Fruit fly (Drosophila melanogaster) whole organism, embryonic: ENCODE results near the gene Ocrl.

ENCODE experiments used
- Asciz ChIP-seq: fragments of 200-800 bp; sonication (Bioruptor generic); optimal IDR thresholded peaks from 2 replicates; lab custom pipeline; 2017; ENCODE audit warnings: missing biosample characterization, mild to moderate bottlenecking, missing genetic modification characterization, missing genetic modification reagents
- Atf-2 ChIP-seq: fragments of 200-800 bp; sonication (Bioruptor generic); optimal IDR thresholded peaks from 2 replicates; lab custom pipeline; 2016; ENCODE audit warnings: missing biosample characterization, missing genetic modification characterization
- CG10267 ChIP-seq: fragments of 200-800 bp; sonication (Bioruptor generic); optimal IDR thresholded peaks from 2 replicates; lab custom pipeline; 2018; ENCODE audit warnings: missing biosample characterization, mild to moderate bottlenecking, missing genetic modification characterization, moderate library complexity
- CG11723 ChIP-seq: fragments of 200-800 bp; sonication (Bioruptor generic); optimal IDR thresholded peaks from 2 replicates; lab custom pipeline; 2017; ENCODE audit warnings: missing biosample characterization, mild to moderate bottlenecking, missing genetic modification characterization
- CG14860 ChIP-seq: fragments of 200-800 bp; sonication (Bioruptor generic); IDR thresholded peaks from 3 replicates; pipeline ENCODE4 v1.3.6; 2022; ENCODE audit warnings: missing biosample characterization, missing genetic modification characterization; ENCODE audit not compliant: partially characterized antibody
- CG14965 ChIP-seq: fragments of 200-800 bp; sonication (Bioruptor generic); optimal IDR thresholded peaks from 2 replicates; lab custom pipeline; 2016; ENCODE audit warnings: missing biosample characterization, missing genetic modification characterization, borderline replicate concordance
- CG1529 ChIP-seq: fragments of 200-800 bp; sonication (Bioruptor generic); optimal IDR thresholded peaks from 3 replicates; lab custom pipeline; 2018; ENCODE audit warnings: missing biosample characterization, missing genetic modification characterization
- CG15479 ChIP-seq: fragments of 200-800 bp; sonication (Bioruptor generic); optimal IDR thresholded peaks from 3 replicates; lab custom pipeline; 2019; ENCODE audit warnings: missing biosample characterization, mild to moderate bottlenecking, missing genetic modification characterization, moderate library complexity
- CG4360 ChIP-seq: fragments of 200-800 bp; sonication (Bioruptor generic); IDR thresholded peaks from 2 replicates; pipeline ENCODE4 v1.3.6; 2022; ENCODE audit warnings: missing biosample characterization, missing genetic modification characterization
- CG6689 ChIP-seq: fragments of 200-800 bp; sonication (Bioruptor generic); IDR thresholded peaks from 2 replicates; pipeline ENCODE4 v1.3.6; 2022; ENCODE audit warnings: missing biosample characterization, missing genetic modification characterization
- CG6854 ChIP-seq: fragments of 200-800 bp; sonication (Bioruptor generic); optimal IDR thresholded peaks from 3 replicates; lab custom pipeline; 2017; ENCODE audit warnings: missing biosample characterization, mild to moderate bottlenecking, missing genetic modification characterization
- CG8924 ChIP-seq: fragments of 200-800 bp; optimal IDR thresholded peaks from 3 replicates; lab custom pipeline; 2019; ENCODE audit warnings: missing biosample characterization, mild to moderate bottlenecking, missing genetic modification characterization, moderate library complexity
- CTCF ChIP-seq: fragments of 200-800 bp; sonication (Bioruptor generic); optimal IDR thresholded peaks from 2 replicates; lab custom pipeline; 2017; ENCODE audit warnings: missing biosample characterization, mild to moderate bottlenecking, missing genetic modification characterization, moderate library complexity
- D19B ChIP-seq: fragments of 200-800 bp; sonication (Bioruptor generic); optimal IDR thresholded peaks from 2 replicates; lab custom pipeline; 2017; ENCODE audit warnings: missing biosample characterization, mild to moderate bottlenecking, missing genetic modification characterization
- Dip2 ChIP-seq: fragments of 200-800 bp; sonication (Bioruptor generic); IDR thresholded peaks from 2 replicates; pipeline ENCODE4 v1.3.6; 2022; ENCODE audit warnings: missing biosample characterization, missing genetic modification characterization
- Ets65A ChIP-seq: fragments of 200-800 bp; sonication (Bioruptor generic); peaks from one replicate; lab custom pipeline; 2016; ENCODE audit warnings: missing biosample characterization, missing genetic modification characterization
- H2.0 ChIP-seq: fragments of 200-800 bp; sonication (Bioruptor generic); IDR thresholded peaks from 2 replicates; pipeline ENCODE4 v1.3.6; 2022; ENCODE audit warnings: missing biosample characterization, missing genetic modification characterization
- HLH4C ChIP-seq: fragments of 200-800 bp; sonication (Bioruptor generic); IDR thresholded peaks from 3 replicates; pipeline ENCODE4 v1.3.6; 2022; ENCODE audit warnings: missing biosample characterization, missing genetic modification characterization; ENCODE audit not compliant: partially characterized antibody
- Hmx ChIP-seq: fragments of 200-800 bp; sonication (Bioruptor generic); optimal IDR thresholded peaks from 2 replicates; lab custom pipeline; 2016; ENCODE audit warnings: missing biosample characterization, missing genetic modification characterization
- MBD-R2 ChIP-seq: fragments of 200-800 bp; sonication (Bioruptor generic); IDR thresholded peaks from 2 replicates; pipeline ENCODE4 v1.3.6; 2022; ENCODE audit warnings: missing biosample characterization, missing genetic modification characterization
- MTF-1 ChIP-seq: fragments of 200-800 bp; sonication (Bioruptor generic); optimal IDR thresholded peaks from 2 replicates; lab custom pipeline; 2018; ENCODE audit warnings: missing biosample characterization, mild to moderate bottlenecking, missing genetic modification characterization, borderline replicate concordance
- Mes4 ChIP-seq: fragments of 200-800 bp; sonication (Bioruptor generic); optimal IDR thresholded peaks from 2 replicates; lab custom pipeline; 2016; ENCODE audit warnings: missing biosample characterization, missing genetic modification characterization
- Nf-YC ChIP-seq: fragments of 200-800 bp; optimal IDR thresholded peaks from 3 replicates; lab custom pipeline; 2019; ENCODE audit warnings: missing biosample characterization, mild to moderate bottlenecking, missing genetic modification characterization, moderate library complexity
- Optix ChIP-seq: fragments of 200-800 bp; sonication (Bioruptor generic); IDR thresholded peaks from 3 replicates; pipeline ENCODE4 v1.3.6; 2022; ENCODE audit warnings: missing biosample characterization, missing genetic modification characterization
- Side ChIP-seq: fragments of 200-800 bp; sonication (Bioruptor generic); optimal IDR thresholded peaks from 2 replicates; lab custom pipeline; 2016; ENCODE audit warnings: missing biosample characterization, missing genetic modification characterization
- Sox100B ChIP-seq: fragments of 200-800 bp; sonication (Bioruptor generic); optimal IDR thresholded peaks from 3 replicates; lab custom pipeline; 2018; ENCODE audit warnings: missing biosample characterization, mild to moderate bottlenecking, missing genetic modification characterization
- Ssrp ChIP-seq: fragments of 200-800 bp; sonication (Bioruptor generic); optimal IDR thresholded peaks from 2 replicates; lab custom pipeline; 2018; ENCODE audit warnings: missing biosample characterization, mild to moderate bottlenecking, missing genetic modification characterization, moderate library complexity
- Tbp ChIP-seq: fragments of >200 bp; optimal IDR thresholded peaks from 2 replicates; lab custom pipeline; 2018; ENCODE audit warnings: missing biosample characterization, missing genetic modification characterization
- Vsx1 ChIP-seq: fragments of 200-800 bp; sonication (Bioruptor generic); optimal IDR thresholded peaks from 2 replicates; lab custom pipeline; 2017; ENCODE audit warnings: missing biosample characterization, mild to moderate bottlenecking, missing genetic modification characterization, missing genetic modification reagents
- ato ChIP-seq: fragments of 200-800 bp; sonication (Bioruptor generic); IDR thresholded peaks from 2 replicates; pipeline ENCODE4 v1.3.6; 2022; ENCODE audit warnings: missing biosample characterization, missing genetic modification characterization; ENCODE audit not compliant: partially characterized antibody
- btn ChIP-seq: fragments of 200-800 bp; sonication (Bioruptor generic); optimal IDR thresholded peaks from 2 replicates; lab custom pipeline; 2016; ENCODE audit warnings: missing biosample characterization, missing genetic modification characterization
- cato ChIP-seq: fragments of 200-800 bp; sonication (Bioruptor generic); optimal IDR thresholded peaks from 2 replicates; lab custom pipeline; 2016; ENCODE audit warnings: missing biosample characterization, missing genetic modification characterization, borderline replicate concordance
- dati ChIP-seq: fragments of 200-800 bp; sonication (Bioruptor generic); IDR thresholded peaks from 2 replicates; pipeline ENCODE4 v1.3.6; 2022; ENCODE audit warnings: missing biosample characterization, missing genetic modification characterization
- emc ChIP-seq: fragments of 200-800 bp; sonication (Bioruptor generic); optimal IDR thresholded peaks from 2 replicates; lab custom pipeline; 2016; ENCODE audit warnings: missing biosample characterization, missing genetic modification characterization
- ewg ChIP-seq: fragments of 200-800 bp; sonication (Bioruptor generic); optimal IDR thresholded peaks from 3 replicates; lab custom pipeline; 2017; ENCODE audit warnings: mild to moderate bottlenecking, missing biosample characterization, missing genetic modification reagents, missing genetic modification characterization
- exex ChIP-seq: fragments of 200-800 bp; sonication (Bioruptor generic); optimal IDR thresholded peaks from 4 replicates; lab custom pipeline; 2018; ENCODE audit warnings: missing biosample characterization, mild to moderate bottlenecking, missing genetic modification characterization, moderate library complexity
- fd64A ChIP-seq: fragments of 200-800 bp; sonication (Bioruptor generic); optimal IDR thresholded peaks from 3 replicates; lab custom pipeline; 2018; ENCODE audit warnings: missing biosample characterization, mild to moderate bottlenecking, missing genetic modification characterization
- gcm2 ChIP-seq: fragments of 200-800 bp; sonication (Bioruptor generic); optimal IDR thresholded peaks from 2 replicates; lab custom pipeline; 2016; ENCODE audit warnings: missing biosample characterization, missing genetic modification characterization
- gem ChIP-seq: fragments of 200-800 bp; sonication (Bioruptor generic); optimal IDR thresholded peaks from 2 replicates; lab custom pipeline; 2019; ENCODE audit warnings: missing biosample characterization, mild to moderate bottlenecking, missing genetic modification characterization, moderate library complexity
- h ChIP-seq: fragments of >200 bp; optimal IDR thresholded peaks from 2 replicates; lab custom pipeline; 2017
- lilli ChIP-seq: fragments of 200-800 bp; sonication (Bioruptor generic); optimal IDR thresholded peaks from 3 replicates; lab custom pipeline; 2016; ENCODE audit warnings: missing biosample characterization, missing genetic modification characterization
- maf-S ChIP-seq: fragments of 200-800 bp; sonication (Bioruptor generic); optimal IDR thresholded peaks from 2 replicates; lab custom pipeline; 2016; ENCODE audit warnings: missing biosample characterization, missing genetic modification characterization
- odd ChIP-seq: fragments of 200-800 bp; sonication (Bioruptor generic); optimal IDR thresholded peaks from 2 replicates; lab custom pipeline; 2017; ENCODE audit warnings: missing biosample characterization, mild to moderate bottlenecking, missing genetic modification characterization
- pfk ChIP-seq: fragments of 200-800 bp; sonication (Bioruptor generic); optimal IDR thresholded peaks from 2 replicates; lab custom pipeline; 2018; ENCODE audit warnings: missing biosample characterization, mild to moderate bottlenecking, missing genetic modification characterization, moderate library complexity
- seq ChIP-seq: fragments of 200-800 bp; sonication (Bioruptor generic); IDR thresholded peaks from 2 replicates; pipeline ENCODE4 v1.3.6; 2022; ENCODE audit warnings: missing biosample characterization, missing genetic modification characterization
- slou ChIP-seq: fragments of 200-800 bp; sonication (Bioruptor generic); optimal IDR thresholded peaks from 3 replicates; lab custom pipeline; 2016; ENCODE audit warnings: missing biosample characterization, missing genetic modification characterization
- slp2 ChIP-seq: fragments of 200-800 bp; sonication (Bioruptor generic); optimal IDR thresholded peaks from 2 replicates; lab custom pipeline; 2016; ENCODE audit warnings: missing biosample characterization, missing genetic modification characterization
- tll ChIP-seq, 2 experiments: fragments of 200-800 bp in 1 of 2; fragments of >200 bp in 1 of 2; sonication (Bioruptor generic) in 1 of 2; optimal IDR thresholded peaks; 2 replicates each; lab custom pipeline; 2017 to 2019; ENCODE audit warnings: missing biosample characterization in 2 of 2, missing genetic modification characterization in 2 of 2, mild to moderate bottlenecking in 1 of 2, moderate library complexity in 1 of 2
- yki ChIP-seq: fragments of >200 bp; optimal IDR thresholded peaks from 3 replicates; lab custom pipeline; 2018
- zen2 ChIP-seq: fragments of 200-800 bp; sonication (Bioruptor generic); IDR thresholded peaks from 3 replicates; pipeline ENCODE4 v1.3.6; 2022; ENCODE audit warnings: missing biosample characterization, missing genetic modification characterization; ENCODE audit not compliant: partially characterized antibody

Gene Ocrl

DNA sequence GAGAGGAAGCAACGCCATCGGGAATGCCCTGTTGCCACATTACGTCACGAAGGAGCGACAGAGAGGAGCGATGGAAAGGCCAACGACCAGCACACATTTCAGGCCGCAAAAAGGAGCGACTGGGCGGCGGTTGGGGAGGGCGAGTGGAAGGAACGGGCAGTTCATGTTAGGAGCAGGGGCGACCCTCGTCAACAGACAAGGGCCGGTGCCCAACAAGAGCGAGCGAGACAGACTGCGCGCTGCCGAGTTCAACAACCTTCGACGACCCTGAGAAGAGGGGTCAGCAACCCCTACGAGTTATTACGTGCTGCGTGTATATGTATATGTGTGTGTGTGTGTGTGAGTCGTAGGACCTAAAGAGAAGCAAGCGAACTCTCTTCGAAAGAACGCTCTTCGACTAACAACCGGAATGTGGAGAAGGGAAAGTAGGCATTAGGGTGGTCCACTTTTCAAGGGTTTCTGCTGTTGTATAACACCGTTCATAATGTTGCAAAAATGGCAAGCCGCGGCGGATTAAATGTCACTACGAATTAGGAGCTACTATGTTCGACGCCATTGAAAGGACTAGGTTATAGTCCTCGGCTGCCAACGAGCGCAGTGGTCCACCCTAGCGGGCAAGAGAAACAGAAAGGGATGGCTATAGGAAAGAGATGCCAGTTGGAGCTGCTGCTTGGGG is 28.7 kb downstream of the Ocrl start (continued):
- no peak for TF ChIP-seq CG15479 (GFP tag; lab: Kevin White, UChicago)
- TF ChIP-seq fd64A (GFP tag; lab: Kevin White, UChicago) = peak; percentile 95
- peak; percentile 96 for TF ChIP-seq Side (GFP tag; lab: Kevin White, UChicago)
- TF ChIP-seq slp2 (GFP tag; lab: Kevin White, UChicago) = peak; percentile 95
- no peak for TF ChIP-seq tll (GFP tag; optimal IDR thresholded peaks at IDR 0.05; lab: Kevin White, UChicago)
- TF ChIP-seq Mes4 = peak; percentile 95
- TF ChIP-seq pfk (GFP tag; lab: Kevin White, UChicago) = peak; percentile 54
- TF ChIP-seq CG1529 (GFP tag; lab: Kevin White, UChicago) = peak; percentile 94
- TF ChIP-seq Vsx1 = peak; percentile 91
- TF ChIP-seq Dip2 (GFP tag; lab: Robert Waterston, UW) = no peak
- TF ChIP-seq ewg (GFP tag; lab: Kevin White, UChicago) = peak; percentile 92
- TF ChIP-seq CG6689 = peak; percentile 94
- TF ChIP-seq CG11723 (GFP tag; lab: Kevin White, UChicago) = peak; percentile 93
- TF ChIP-seq Optix = peak; percentile 94
- peak; percentile 93 for TF ChIP-seq btn
- peak; percentile 88 for TF ChIP-seq cato (GFP tag; lab: Kevin White, UChicago)
- peak; percentile 80 for TF ChIP-seq slou
- TF ChIP-seq CG10267 (tag; lab: Kevin White, UChicago) = peak; percentile 90
- peak; percentile 85; the same call in 1 of the 2 replicates for TF ChIP-seq MBD-R2
- peak; percentile 96 for TF ChIP-seq gem (tag; lab: Kevin White, UChicago)
- peak; percentile 75 for TF ChIP-seq CG14965
- peak; percentile 94 for TF ChIP-seq H2.0
- peak; percentile 90 for TF ChIP-seq seq (GFP tag; lab: Robert Waterston, UW)
- peak; percentile 78 for TF ChIP-seq CG4360 (GFP tag; lab: Robert Waterston, UW)
- peak; percentile 76 for TF ChIP-seq exex (tag; lab: Kevin White, UChicago)
- peak; percentile 85 for TF ChIP-seq emc (GFP tag; lab: Kevin White, UChicago)
- TF ChIP-seq Atf-2 = peak; percentile 93
- TF ChIP-seq HLH4C (GFP tag; lab: Robert Waterston, UW) = no peak
- peak; percentile 94 for TF ChIP-seq maf-S (GFP tag; lab: Kevin White, UChicago)
- TF ChIP-seq Hmx (GFP tag; lab: Kevin White, UChicago) = peak; percentile 85
- no peak for TF ChIP-seq CG14860 (GFP tag; lab: Robert Waterston, UW)
- TF ChIP-seq Ets65A (GFP tag; lab: Kevin White, UChicago) = peak; percentile 99
- peak; percentile 94 for TF ChIP-seq odd (GFP tag; lab: Kevin White, UChicago)
- no peak for TF ChIP-seq ato
- peak; percentile 83 for TF ChIP-seq D19B (GFP tag; lab: Kevin White, UChicago)
- TF ChIP-seq CTCF (GFP tag; lab: Kevin White, UChicago) = peak; percentile 63
- TF ChIP-seq yki = no peak
- TF ChIP-seq h (lab: Kevin White, UChicago) = no peak
- TF ChIP-seq CG8924 (tag; lab: Kevin White, UChicago) = peak; percentile 95
- peak; percentile 76 for TF ChIP-seq Nf-YC
- TF ChIP-seq zen2 (GFP tag; lab: Robert Waterston, UW) = no peak
- peak; percentile 93 for TF ChIP-seq CG6854 (GFP tag; lab: Kevin White, UChicago)
- peak; percentile 89 for TF ChIP-seq dati (GFP tag; lab: Robert Waterston, UW)
- peak; percentile 90 for TF ChIP-seq Sox100B
- no peak for TF ChIP-seq Tbp (GFP tag; lab: Kevin White, UChicago)
- peak; percentile 96 for TF ChIP-seq lilli (GFP tag; lab: Kevin White, UChicago)
- TF ChIP-seq Asciz = peak; percentile 95
- peak; percentile 92 for TF ChIP-seq Ssrp (tag; lab: Kevin White, UChicago)
- peak; percentile 93 for TF ChIP-seq MTF-1
- TF ChIP-seq gcm2 (GFP tag; lab: Kevin White, UChicago) = peak; percentile 85
